Worm (Caenorhabditis elegans): ENCODE data around the gene K02D3.1.

Gene K02D3.1

ce11 chrX:13746661-13747365 lies 40.1 kb downstream of the K02D3.1 start, which contains the start of gene nhr-71:
Gene nhr-71, plus strand, starts transcription at chrX:13747315.
- TF ChIP-seq med-1 (GFP tag; optimal IDR thresholded peaks at IDR 0.05; ENCODE audit: insufficient read depth) (no peak), tab-1 (GFP tag; IDR thresholded peaks at IDR 0.05) (no peak), flt-1 (GFP tag; IDR thresholded peaks at IDR 0.05) (no peak), ref-1 (GFP tag; conservative IDR thresholded peaks at IDR 0.05) (no peak), klf-2 (GFP tag; conservative IDR thresholded peaks at IDR 0.05) (no peak), cog-1 (tag; optimal IDR thresholded peaks at IDR 0.05) (no peak), ztf-23 (GFP tag; IDR thresholded peaks at IDR 0.05) (no peak)

- TF ChIP-seq ztf-29 (GFP tag; IDR thresholded peaks at IDR 0.05) (no peak), ztf-23 (GFP tag; IDR thresholded peaks at IDR 0.05) (no peak), klf-2 (GFP tag; conservative IDR thresholded peaks at IDR 0.05) (no peak), cog-1 (tag; optimal IDR thresholded peaks at IDR 0.05) (no peak)
These were observed 41.3 kb downstream of the K02D3.1 start for ce11 chrX:13747997-13748396.

DNA sequence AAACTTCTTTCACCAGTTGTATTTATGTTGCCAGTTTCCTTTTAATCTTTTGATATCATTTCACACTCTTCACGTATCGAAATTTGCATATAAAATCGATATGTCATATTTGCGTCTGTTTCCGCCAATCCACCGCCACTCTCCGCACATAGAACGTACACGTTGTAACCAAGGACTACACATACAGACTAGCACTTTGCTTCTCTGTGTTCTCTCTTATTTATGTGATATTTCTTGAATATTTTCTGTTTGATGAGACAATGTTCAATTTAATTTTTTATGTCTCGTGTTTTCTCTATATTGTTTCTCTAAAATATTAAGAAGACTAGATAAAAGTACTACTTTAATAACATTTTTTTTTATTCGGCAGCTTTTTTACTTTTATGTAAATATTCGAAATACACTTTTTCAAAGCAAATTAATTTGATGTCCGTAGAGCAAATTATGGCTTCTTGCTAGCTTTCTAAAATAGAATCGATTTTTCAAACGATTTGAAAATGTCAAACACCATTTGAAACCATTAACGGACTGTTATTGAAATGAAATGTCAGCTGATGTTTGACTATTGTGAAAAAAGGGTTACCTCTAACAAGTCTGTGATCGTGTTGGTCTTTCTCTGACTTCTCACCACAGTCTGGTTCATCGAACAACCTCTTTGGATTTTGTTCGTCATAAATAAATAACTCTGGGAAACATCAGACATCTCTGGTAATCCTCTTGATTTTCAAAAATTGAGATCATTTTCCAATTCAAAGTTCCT lies 46.3 kb downstream of the K02D3.1 start:
- TF ChIP-seq ref-1 (GFP tag; conservative IDR thresholded peaks at IDR 0.05) (no peak), tab-1 (GFP tag; IDR thresholded peaks at IDR 0.05) (no peak), med-1 (GFP tag; optimal IDR thresholded peaks at IDR 0.05; ENCODE audit: insufficient read depth) (no peak), T22C8.4 (GFP tag; IDR thresholded peaks at IDR 0.05) (no peak), ztf-29 (GFP tag; IDR thresholded peaks at IDR 0.05) (no peak), klf-2 (GFP tag; conservative IDR thresholded peaks at IDR 0.05) (no peak), flt-1 (GFP tag; IDR thresholded peaks at IDR 0.05) (no peak), cog-1 (tag; optimal IDR thresholded peaks at IDR 0.05) (no peak), ztf-23 (GFP tag; IDR thresholded peaks at IDR 0.05) (no peak)

DNA sequence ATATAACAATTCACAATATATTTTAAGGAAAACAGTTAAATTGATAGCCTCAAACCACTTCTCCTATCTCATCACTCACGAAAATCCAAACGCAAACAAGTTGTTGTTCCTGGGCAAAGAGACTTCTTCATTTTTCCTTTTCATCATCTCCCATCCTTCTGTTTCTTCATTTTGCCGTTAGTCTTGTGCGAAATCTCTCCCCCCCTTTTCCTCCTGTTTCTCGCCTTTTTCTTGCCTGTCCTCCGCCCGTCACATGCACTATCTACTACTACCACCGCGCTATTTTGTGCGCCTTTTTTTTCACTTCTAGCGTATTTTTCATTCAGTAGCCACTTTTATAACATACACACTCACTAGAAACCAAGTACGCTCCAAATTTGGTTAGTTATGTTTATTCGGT lies 47.8 kb downstream of the K02D3.1 start:
- TF ChIP-seq flt-1 (GFP tag; IDR thresholded peaks at IDR 0.05) (no peak), ztf-29 (GFP tag; IDR thresholded peaks at IDR 0.05) (no peak), ztf-23 (GFP tag; IDR thresholded peaks at IDR 0.05) (no peak), klf-2 (GFP tag; conservative IDR thresholded peaks at IDR 0.05) (no peak), T22C8.4 (GFP tag; IDR thresholded peaks at IDR 0.05) (no peak), tab-1 (GFP tag; IDR thresholded peaks at IDR 0.05) (no peak), med-1 (GFP tag; optimal IDR thresholded peaks at IDR 0.05; ENCODE audit: insufficient read depth) (no peak), ref-1 (GFP tag; conservative IDR thresholded peaks at IDR 0.05) (no peak), cog-1 (tag; optimal IDR thresholded peaks at IDR 0.05) (no peak)

ce11 chrX:13755469-13755868 lies 48.8 kb downstream of the K02D3.1 start, which contains the start of gene aakb-1:
Gene aakb-1, plus strand, starts transcription at chrX:13755769.
- no peak for TF ChIP-seq cog-1 (tag; optimal IDR thresholded peaks at IDR 0.05)
- TF ChIP-seq ztf-29 (GFP tag; IDR thresholded peaks at IDR 0.05): no peak
- no peak for TF ChIP-seq ref-1 (GFP tag; conservative IDR thresholded peaks at IDR 0.05)
- TF ChIP-seq ztf-23 (GFP tag; IDR thresholded peaks at IDR 0.05): no peak
- TF ChIP-seq tab-1 (GFP tag; IDR thresholded peaks at IDR 0.05): no peak

All from whole organism, midembryonic.